Worm (Caenorhabditis elegans) whole organism, late embryonic: ENCODE results near the gene amph-1.

Experiments
- C38D4.7 ChIP-seq: fragments of 200-800 bp; sonication (Bioruptor generic); optimal IDR thresholded peaks from 2 replicates; lab custom pipeline; 2018; ENCODE audit warnings: mild to moderate bottlenecking, missing genetic modification characterization, moderate library complexity, missing compliant biosample characterization
- F13H6.1 ChIP-seq: sonication (generic microtip); optimal IDR thresholded peaks from 2 replicates; lab custom pipeline; 2016; ENCODE audit warnings: missing genetic modification characterization, missing compliant biosample characterization
- K02D7.2 ChIP-seq: sonication (generic microtip); optimal IDR thresholded peaks from 2 replicates; lab custom pipeline; 2017; ENCODE audit warnings: mild to moderate bottlenecking, missing genetic modification characterization, missing compliant biosample characterization
- K09A11.1 ChIP-seq: sonication (generic microtip); optimal IDR thresholded peaks from 2 replicates; lab custom pipeline; 2017; ENCODE audit warnings: antibody characterized with exemption, mild to moderate bottlenecking, missing genetic modification characterization, missing compliant biosample characterization; ENCODE audit not compliant: insufficient read depth
- ahr-1 ChIP-seq: sonication (generic microtip); optimal IDR thresholded peaks from 2 replicates; lab custom pipeline; 2016; ENCODE audit warnings: missing genetic modification characterization, missing compliant biosample characterization
- ama-1 ChIP-seq: fragments of 150-350 bp; optimal IDR thresholded peaks from 2 replicates; lab custom pipeline; 2014
- ceh-22 ChIP-seq: sonication (generic microtip); optimal IDR thresholded peaks from 2 replicates; lab custom pipeline; 2017; ENCODE audit warnings: missing biosample characterization, missing genetic modification characterization
- ceh-24 ChIP-seq: sonication (generic microtip); optimal IDR thresholded peaks from 2 replicates; lab custom pipeline; 2016; ENCODE audit warnings: mild to moderate bottlenecking, missing genetic modification characterization, missing compliant biosample characterization
- ceh-30 ChIP-seq: fragments of 150-350 bp; optimal IDR thresholded peaks from 2 replicates; lab custom pipeline; 2014; ENCODE audit warnings: missing biosample characterization, missing genetic modification characterization
- ceh-31 ChIP-seq: sonication (generic microtip); optimal IDR thresholded peaks from 2 replicates; lab custom pipeline; 2016; ENCODE audit warnings: missing genetic modification characterization, missing compliant biosample characterization
- ceh-45 ChIP-seq: fragments of 200-800 bp; sonication (Bioruptor generic); IDR thresholded peaks from 2 replicates; pipeline ENCODE4 v1.3.6; 2022; ENCODE audit warnings: missing genetic modification reagents, missing genetic modification characterization, missing compliant biosample characterization
- ceh-48 ChIP-seq: sonication (generic microtip); optimal IDR thresholded peaks from 2 replicates; lab custom pipeline; 2016; ENCODE audit warnings: missing genetic modification characterization, inconsistent platforms, missing compliant biosample characterization
- ceh-6 ChIP-seq: fragments of 200-800 bp; sonication (Bioruptor generic); optimal IDR thresholded peaks from 2 replicates; lab custom pipeline; 2018; ENCODE audit warnings: mild to moderate bottlenecking, missing genetic modification characterization, missing compliant biosample characterization
- ceh-9 ChIP-seq: sonication (generic microtip); optimal IDR thresholded peaks from 2 replicates; lab custom pipeline; 2016; ENCODE audit warnings: mild to moderate bottlenecking, missing genetic modification characterization, inconsistent platforms, missing compliant biosample characterization
- che-1 ChIP-seq: sonication (generic microtip); optimal IDR thresholded peaks from 2 replicates; lab custom pipeline; 2016; ENCODE audit warnings: mild to moderate bottlenecking, missing genetic modification characterization, missing compliant biosample characterization
- dmd-4 ChIP-seq: sonication (generic microtip); optimal IDR thresholded peaks from 2 replicates; lab custom pipeline; 2016; ENCODE audit warnings: borderline replicate concordance, missing genetic modification characterization, missing compliant biosample characterization
- dve-1 ChIP-seq: sonication (generic microtip); optimal IDR thresholded peaks from 2 replicates; lab custom pipeline; 2017; ENCODE audit warnings: antibody characterized with exemption, mild to moderate bottlenecking, missing genetic modification characterization, missing compliant biosample characterization
- elt-2 ChIP-seq: sonication (generic microtip); optimal IDR thresholded peaks from 2 replicates; lab custom pipeline; 2016; ENCODE audit warnings: missing genetic modification reagents, missing genetic modification characterization, missing compliant biosample characterization
- elt-4 ChIP-seq: sonication (generic microtip); optimal IDR thresholded peaks from 2 replicates; lab custom pipeline; 2016; ENCODE audit warnings: missing genetic modification characterization, missing compliant biosample characterization
- eyg-1 ChIP-seq: sonication (generic microtip); optimal IDR thresholded peaks from 2 replicates; lab custom pipeline; 2016; ENCODE audit warnings: missing genotype, missing genetic modification characterization, missing compliant biosample characterization
- gmeb-2 ChIP-seq: sonication (generic microtip); optimal IDR thresholded peaks from 2 replicates; lab custom pipeline; 2016; ENCODE audit warnings: missing genetic modification characterization, inconsistent platforms, missing compliant biosample characterization
- hlh-13 ChIP-seq: fragments of 200-800 bp; sonication (Bioruptor generic); optimal IDR thresholded peaks from 2 replicates; lab custom pipeline; 2018; ENCODE audit warnings: mild to moderate bottlenecking, missing genetic modification characterization, missing compliant biosample characterization
- hlh-30 ChIP-seq: sonication (generic microtip); optimal IDR thresholded peaks from 2 replicates; lab custom pipeline; 2017; ENCODE audit warnings: antibody characterized with exemption, missing genetic modification characterization, missing compliant biosample characterization; ENCODE audit not compliant: insufficient read depth
- hlh-6 ChIP-seq: sonication (generic microtip); optimal IDR thresholded peaks from 2 replicates; lab custom pipeline; 2016; ENCODE audit warnings: missing genotype, missing genetic modification characterization, missing compliant biosample characterization
- hlh-8 ChIP-seq: sonication (generic microtip); optimal IDR thresholded peaks from 2 replicates; lab custom pipeline; 2016; ENCODE audit warnings: missing genotype, missing genetic modification characterization, missing compliant biosample characterization
- lin-11 ChIP-seq: fragments of 200-800 bp; sonication (Bioruptor generic); optimal IDR thresholded peaks from 2 replicates; lab custom pipeline; 2018; ENCODE audit warnings: mild to moderate bottlenecking, missing genetic modification characterization, missing compliant biosample characterization
- mec-3 ChIP-seq: sonication (generic microtip); optimal IDR thresholded peaks from 2 replicates; lab custom pipeline; 2016; ENCODE audit warnings: borderline replicate concordance, missing genetic modification characterization, missing compliant biosample characterization
- nfya-1 ChIP-seq: sonication (generic microtip); optimal IDR thresholded peaks from 2 replicates; lab custom pipeline; 2017; ENCODE audit warnings: missing genetic modification characterization, mild to moderate bottlenecking, missing compliant biosample characterization, antibody characterized with exemption, moderate library complexity
- nhr-232 ChIP-seq: sonication (generic microtip); optimal IDR thresholded peaks from 2 replicates; lab custom pipeline; 2016; ENCODE audit warnings: missing genetic modification characterization, missing compliant biosample characterization
- npax-4 ChIP-seq: sonication (generic microtip); optimal IDR thresholded peaks from 2 replicates; lab custom pipeline; 2016; ENCODE audit warnings: missing genetic modification characterization, missing compliant biosample characterization
- pag-3 ChIP-seq: sonication (generic microtip); optimal IDR thresholded peaks from 2 replicates; lab custom pipeline; 2016; ENCODE audit warnings: missing compliant biosample characterization, missing genetic modification characterization, borderline replicate concordance
- pat-9 ChIP-seq: fragments of 200-800 bp; sonication (Bioruptor generic); optimal IDR thresholded peaks from 2 replicates; lab custom pipeline; 2018; ENCODE audit warnings: mild to moderate bottlenecking, missing genetic modification characterization, moderate library complexity, missing compliant biosample characterization
- pha-2 ChIP-seq: sonication (generic microtip); optimal IDR thresholded peaks from 2 replicates; lab custom pipeline; 2017; ENCODE audit warnings: mild to moderate bottlenecking, missing genetic modification characterization, missing compliant biosample characterization
- pqm-1 ChIP-seq: sonication (generic microtip); optimal IDR thresholded peaks from 2 replicates; lab custom pipeline; 2016; ENCODE audit warnings: missing genetic modification characterization, missing compliant biosample characterization
- pros-1 ChIP-seq: fragments of 150-350 bp; optimal IDR thresholded peaks from 2 replicates; lab custom pipeline; 2014; ENCODE audit warnings: missing biosample characterization, missing genetic modification reagents, missing genetic modification characterization
- sox-2 ChIP-seq: fragments of 200-800 bp; sonication (Bioruptor generic); IDR thresholded peaks from 2 replicates; pipeline ENCODE4 v1.3.6; 2022; ENCODE audit warnings: missing genetic modification reagents, missing genetic modification characterization, missing compliant biosample characterization
- tbx-2 ChIP-seq: sonication (generic microtip); optimal IDR thresholded peaks from 2 replicates; lab custom pipeline; 2016; ENCODE audit warnings: missing genetic modification characterization, missing compliant biosample characterization
- ttx-3 ChIP-seq: sonication (generic microtip); optimal IDR thresholded peaks from 2 replicates; lab custom pipeline; 2016; ENCODE audit warnings: missing genetic modification reagents, missing genetic modification characterization, missing compliant biosample characterization
- unc-3 ChIP-seq, 2 experiments: fragments of 200-800 bp in 1 of 2; sonication (Bioruptor generic) in 1 of 2; sonication (generic microtip) in 1 of 2; conservative IDR thresholded peaks in 1 of 2; optimal IDR thresholded peaks in 1 of 2; 2 replicates each; pipeline versions ENCODE4 v1.3.6 to Lab custom; 2016 to 2022; ENCODE audit warnings: missing compliant biosample characterization in 2 of 2, missing genetic modification characterization in 2 of 2, missing genetic modification reagents in 1 of 2
- unc-42 ChIP-seq: sonication (generic microtip); optimal IDR thresholded peaks from 2 replicates; lab custom pipeline; 2016; ENCODE audit warnings: missing genotype, missing genetic modification characterization, missing compliant biosample characterization
- unc-55 ChIP-seq: sonication (generic microtip); optimal IDR thresholded peaks from 2 replicates; lab custom pipeline; 2017; ENCODE audit warnings: missing biosample characterization, missing genetic modification reagents, missing genetic modification characterization
- zip-5 ChIP-seq: sonication (generic microtip); optimal IDR thresholded peaks from 2 replicates; lab custom pipeline; 2016; ENCODE audit warnings: missing genetic modification characterization, missing compliant biosample characterization
- ztf-16 ChIP-seq: sonication (generic microtip); optimal IDR thresholded peaks from 2 replicates; lab custom pipeline; 2017; ENCODE audit warnings: missing genetic modification characterization, missing compliant biosample characterization

The amph-1 gene

ce11 chrIV:9647789-9648361, at the start of gene amph-1:
Gene amph-1 (minus strand): TSS chrIV:9647873.
- TF ChIP-seq lin-11 (tag; lab: Kevin White, UChicago) (no peak), unc-55 (GFP tag; lab: Kevin White, UChicago) (peak; percentile 25), ama-1 (lab: Kevin White, UChicago) (no peak), nhr-232 (tag; lab: Kevin White, UChicago) (no peak), K09A11.1 (no peak), nfya-1 (tag; lab: Kevin White, UChicago) (peak; percentile 17), K02D7.2 (tag; lab: Kevin White, UChicago) (no peak), ceh-48 (tag; lab: Kevin White, UChicago) (no peak), ttx-3 (tag; lab: Kevin White, UChicago) (no peak), ceh-31 (tag; lab: Kevin White, UChicago) (peak; percentile 43), tbx-2 (tag; lab: Kevin White, UChicago) (no peak), unc-42 (peak; percentile 11), dve-1 (tag; lab: Kevin White, UChicago) (peak; percentile 0)
- TF ChIP-seq, all 69 proteins: peak for 5

- TF ChIP-seq pat-9 (tag; lab: Kevin White, UChicago) (no peak), hlh-13 (no peak), K09A11.1 (no peak), pag-3 (tag; lab: Kevin White, UChicago) (no peak), unc-3 (GFP tag; conservative IDR thresholded peaks at IDR 0.05; lab: Robert Waterston, UW) (no peak), unc-3 (tag; optimal IDR thresholded peaks at IDR 0.05; lab: Kevin White, UChicago) (no peak), pros-1 (tag; lab: Kevin White, UChicago) (no peak), ceh-30 (tag; lab: Kevin White, UChicago) (no peak), gmeb-2 (no peak), ceh-9 (no peak), C38D4.7 (GFP tag; lab: Kevin White, UChicago) (no peak)
Observed at ce11 chrIV:9696513-9696912, 48.8 kb upstream of the amph-1 start.

- TF ChIP-seq che-1 (tag; lab: Kevin White, UChicago) (no peak), nhr-232 (tag; lab: Kevin White, UChicago) (no peak), npax-4 (tag; lab: Kevin White, UChicago) (no peak), C38D4.7 (GFP tag; lab: Kevin White, UChicago) (no peak), ztf-16 (no peak), elt-4 (tag; lab: Kevin White, UChicago) (no peak)
- TF ChIP-seq, all 69 proteins: peak for 0
Observed at ce11 chrIV:9692874-9693273, 45.2 kb upstream of the amph-1 start, which contains the start of gene twk-9. Gene twk-9 (plus strand): TSS chrIV:9693174.

- no peak for TF ChIP-seq ahr-1 (tag; lab: Kevin White, UChicago)
- TF ChIP-seq hlh-6 (tag; lab: Kevin White, UChicago): no peak
- no peak for TF ChIP-seq F13H6.1 (tag; lab: Kevin White, UChicago)
- TF ChIP-seq nfya-1 (tag; lab: Kevin White, UChicago): no peak
- no peak for TF ChIP-seq pqm-1
- no peak for TF ChIP-seq pha-2 (tag; lab: Kevin White, UChicago)
- TF ChIP-seq hlh-30 (tag; lab: Kevin White, UChicago): no peak
- no peak for TF ChIP-seq zip-5 (tag; lab: Kevin White, UChicago)
- no peak for TF ChIP-seq ceh-22 (tag; lab: Kevin White, UChicago)
- no peak for TF ChIP-seq ama-1 (lab: Kevin White, UChicago)
- no peak for TF ChIP-seq elt-2 (tag; lab: Kevin White, UChicago)
- TF ChIP-seq tbx-2 (tag; lab: Kevin White, UChicago): no peak
- TF ChIP-seq mec-3: no peak
- TF ChIP-seq sox-2: no peak
- TF ChIP-seq dmd-4 (tag; lab: Kevin White, UChicago): no peak
- no peak for TF ChIP-seq eyg-1 (tag; lab: Kevin White, UChicago)
- no peak for TF ChIP-seq hlh-8 (tag; lab: Kevin White, UChicago)
- no peak for TF ChIP-seq ceh-45
- TF ChIP-seq ceh-24 (tag; lab: Kevin White, UChicago): no peak
- TF ChIP-seq ceh-6 (GFP tag; lab: Kevin White, UChicago): no peak
- TF ChIP-seq, all 69 proteins: peak for 0
Observed at ce11 chrIV:9690644-9691043, 43.0 kb upstream of the amph-1 start, which contains the start of gene sdz-36. Gene sdz-36 (plus strand): TSS chrIV:9690944.
